Fruit fly (Drosophila melanogaster) whole organism, embryonic: ENCODE measurements around the gene elgi.

Experiments used
- Adf1 ChIP-seq: fragments of 200-800 bp; sonication (Bioruptor generic); IDR thresholded peaks from 2 replicates; pipeline ENCODE4 v1.3.6; 2022; ENCODE audit warnings: missing biosample characterization, missing genetic modification characterization
- Antp ChIP-seq: fragments of 200-800 bp; sonication (Bioruptor generic); optimal IDR thresholded peaks from 3 replicates; lab custom pipeline; 2016; ENCODE audit warnings: missing biosample characterization, missing genetic modification characterization
- Asciz ChIP-seq: fragments of 200-800 bp; sonication (Bioruptor generic); optimal IDR thresholded peaks from 2 replicates; lab custom pipeline; 2017; ENCODE audit warnings: missing biosample characterization, mild to moderate bottlenecking, missing genetic modification characterization, missing genetic modification reagents
- CG10959 ChIP-seq: fragments of 200-800 bp; sonication (Bioruptor generic); IDR thresholded peaks from 2 replicates; pipeline ENCODE4 v1.3.6; 2022; ENCODE audit warnings: missing biosample characterization, missing genetic modification characterization
- CG13894 ChIP-seq: fragments of 200-800 bp; sonication (Bioruptor generic); optimal IDR thresholded peaks from 3 replicates; lab custom pipeline; 2018; ENCODE audit warnings: missing biosample characterization, mild to moderate bottlenecking, missing genetic modification characterization, moderate library complexity
- CG14965 ChIP-seq: fragments of 200-800 bp; sonication (Bioruptor generic); optimal IDR thresholded peaks from 2 replicates; lab custom pipeline; 2016; ENCODE audit warnings: missing biosample characterization, missing genetic modification characterization, borderline replicate concordance
- CG1647 ChIP-seq: fragments of 200-800 bp; sonication (Bioruptor generic); optimal IDR thresholded peaks from 3 replicates; lab custom pipeline; 2016; ENCODE audit warnings: missing biosample characterization, missing genetic modification characterization
- CG16813 ChIP-seq: fragments of 200-800 bp; sonication (Bioruptor generic); IDR thresholded peaks from 3 replicates; pipeline ENCODE4 v1.3.6; 2022; ENCODE audit warnings: missing biosample characterization, missing genetic modification characterization; ENCODE audit not compliant: partially characterized antibody
- CG17328 ChIP-seq: fragments of 200-800 bp; sonication (Bioruptor generic); IDR thresholded peaks from 2 replicates; pipeline ENCODE4 v1.3.6; 2022; ENCODE audit warnings: missing biosample characterization, missing genetic modification characterization
- CG18262 ChIP-seq: fragments of 200-800 bp; optimal IDR thresholded peaks from 3 replicates; lab custom pipeline; 2019; ENCODE audit warnings: missing biosample characterization, mild to moderate bottlenecking, missing genetic modification characterization, moderate library complexity
- CG18619 ChIP-seq: fragments of 200-800 bp; sonication (Bioruptor generic); optimal IDR thresholded peaks from 3 replicates; lab custom pipeline; 2017; ENCODE audit warnings: missing biosample characterization, mild to moderate bottlenecking, missing genetic modification characterization
- CG2712 ChIP-seq: fragments of 200-800 bp; optimal IDR thresholded peaks from 3 replicates; lab custom pipeline; 2019; ENCODE audit warnings: missing biosample characterization, mild to moderate bottlenecking, missing genetic modification characterization, moderate library complexity
- CG31388 ChIP-seq: fragments of 200-800 bp; sonication (Bioruptor generic); optimal IDR thresholded peaks from 2 replicates; lab custom pipeline; 2016; ENCODE audit warnings: missing biosample characterization, missing genetic modification characterization
- CG34224 ChIP-seq: fragments of 200-800 bp; sonication (Bioruptor generic); IDR thresholded peaks from 3 replicates; pipeline ENCODE4 v1.3.6; 2022; ENCODE audit warnings: missing biosample characterization, missing genetic modification characterization; ENCODE audit not compliant: partially characterized antibody
- CG3847 ChIP-seq: fragments of 200-800 bp; sonication (Bioruptor generic); IDR thresholded peaks from 2 replicates; pipeline ENCODE4 v1.3.6; 2022; ENCODE audit warnings: missing biosample characterization, missing genetic modification characterization
- CG4328 ChIP-seq: fragments of 200-800 bp; sonication (Bioruptor generic); optimal IDR thresholded peaks from 3 replicates; lab custom pipeline; 2017; ENCODE audit warnings: missing biosample characterization, missing genetic modification reagents, missing genetic modification characterization
- CG6654 ChIP-seq: fragments of 200-800 bp; sonication (Bioruptor generic); optimal IDR thresholded peaks from 2 replicates; lab custom pipeline; 2017; ENCODE audit warnings: missing biosample characterization, mild to moderate bottlenecking, missing genetic modification characterization
- CG6791 ChIP-seq: fragments of 200-800 bp; sonication (Bioruptor generic); IDR thresholded peaks from 3 replicates; pipeline ENCODE4 v1.3.6; 2022; ENCODE audit warnings: missing biosample characterization, missing genetic modification characterization; ENCODE audit not compliant: partially characterized antibody
- CG7928 ChIP-seq: fragments of 200-800 bp; sonication (Bioruptor generic); optimal IDR thresholded peaks from 2 replicates; lab custom pipeline; 2017; ENCODE audit warnings: missing biosample characterization, mild to moderate bottlenecking, missing genetic modification characterization
- CG8281 ChIP-seq: fragments of 200-800 bp; sonication (Bioruptor generic); optimal IDR thresholded peaks from 2 replicates; lab custom pipeline; 2018; ENCODE audit warnings: missing biosample characterization, mild to moderate bottlenecking, missing genetic modification characterization, moderate library complexity
- CHES-1-like ChIP-seq: fragments of 200-800 bp; sonication (Bioruptor generic); optimal IDR thresholded peaks from 2 replicates; lab custom pipeline; 2016; ENCODE audit warnings: missing biosample characterization, missing genetic modification characterization
- Dek ChIP-seq: fragments of 200-800 bp; sonication (Bioruptor generic); optimal IDR thresholded peaks from 3 replicates; lab custom pipeline; 2019; ENCODE audit warnings: missing biosample characterization, mild to moderate bottlenecking, missing genetic modification characterization, moderate library complexity
- Doc3 ChIP-seq: fragments of 200-800 bp; sonication (Bioruptor generic); IDR thresholded peaks from 3 replicates; pipeline ENCODE4 v1.3.6; 2022; ENCODE audit warnings: missing biosample characterization, missing genetic modification characterization; ENCODE audit not compliant: partially characterized antibody
- Ets97D ChIP-seq: fragments of 200-800 bp; sonication (Bioruptor generic); optimal IDR thresholded peaks from 3 replicates; lab custom pipeline; 2016; ENCODE audit warnings: missing biosample characterization, missing genetic modification characterization
- HHEX ChIP-seq: fragments of 200-800 bp; sonication (Bioruptor generic); optimal IDR thresholded peaks from 3 replicates; lab custom pipeline; 2017; ENCODE audit warnings: missing biosample characterization, mild to moderate bottlenecking, missing genetic modification characterization, missing genetic modification reagents
- Jarid2 ChIP-seq: fragments of 200-800 bp; sonication (Bioruptor generic); optimal IDR thresholded peaks from 3 replicates; lab custom pipeline; 2017; ENCODE audit warnings: mild to moderate bottlenecking, missing biosample characterization, missing genetic modification reagents, missing genetic modification characterization
- Mrtf ChIP-seq: fragments of 200-800 bp; sonication (Bioruptor generic); IDR thresholded peaks from 3 replicates; pipeline ENCODE4 v1.3.6; 2022; ENCODE audit warnings: missing biosample characterization, missing genetic modification characterization
- NFAT ChIP-seq: fragments of 200-800 bp; sonication (Bioruptor generic); IDR thresholded peaks from 2 replicates; pipeline ENCODE4 v1.3.6; 2022; ENCODE audit warnings: missing biosample characterization, missing genetic modification characterization
- Oli ChIP-seq: fragments of 200-800 bp; sonication (Bioruptor generic); optimal IDR thresholded peaks from 2 replicates; lab custom pipeline; 2018; ENCODE audit warnings: missing biosample characterization, mild to moderate bottlenecking, missing genetic modification characterization, moderate library complexity
- Opbp ChIP-seq: fragments of 200-800 bp; sonication (Bioruptor generic); IDR thresholded peaks from 3 replicates; pipeline ENCODE4 v1.3.6; 2022; ENCODE audit warnings: missing biosample characterization, missing genetic modification characterization; ENCODE audit not compliant: partially characterized antibody
- Optix ChIP-seq: fragments of 200-800 bp; sonication (Bioruptor generic); IDR thresholded peaks from 3 replicates; pipeline ENCODE4 v1.3.6; 2022; ENCODE audit warnings: missing biosample characterization, missing genetic modification characterization
- Pdp1 ChIP-seq, 2 experiments: fragments of 200-800 bp; sonication (Bioruptor generic); optimal IDR thresholded peaks; 3 replicates each; lab custom pipeline; 2016; ENCODE audit warnings: missing biosample characterization in 2 of 2, missing genetic modification characterization in 2 of 2, mild to moderate bottlenecking in 1 of 2, moderate library complexity in 1 of 2
- Sin3A ChIP-seq: fragments of >200 bp; optimal IDR thresholded peaks from 2 replicates; lab custom pipeline; 2018
- Stat92E ChIP-seq, 3 experiments: fragments of >200 bp in 2 of 3; fragments of 200-800 bp in 1 of 3; sonication (Bioruptor generic) in 1 of 3; optimal IDR thresholded peaks; 2 replicates each; lab custom pipeline; 2017 to 2019; ENCODE audit warnings: missing biosample characterization in 3 of 3, missing genetic modification characterization in 3 of 3, mild to moderate bottlenecking in 1 of 3, moderate library complexity in 1 of 3
- YL-1 ChIP-seq: fragments of 200-800 bp; sonication (Bioruptor generic); optimal IDR thresholded peaks from 3 replicates; lab custom pipeline; 2017; ENCODE audit warnings: missing biosample characterization, mild to moderate bottlenecking, missing genetic modification characterization
- esg ChIP-seq: fragments of 200-800 bp; sonication (Bioruptor generic); conservative IDR thresholded peaks from 2 replicates; pipeline ENCODE4 v1.3.6; 2022; ENCODE audit warnings: missing biosample characterization, missing genetic modification characterization
- gcm ChIP-seq: fragments of 200-800 bp; sonication (Bioruptor generic); optimal IDR thresholded peaks from 2 replicates; lab custom pipeline; 2019; ENCODE audit warnings: missing biosample characterization, mild to moderate bottlenecking, missing genetic modification characterization, moderate library complexity
- jing ChIP-seq: fragments of 200-800 bp; sonication (Bioruptor generic); optimal IDR thresholded peaks from 2 replicates; lab custom pipeline; 2018; ENCODE audit warnings: missing biosample characterization, mild to moderate bottlenecking, missing genetic modification characterization
- lbe ChIP-seq: fragments of 200-800 bp; sonication (Bioruptor generic); optimal IDR thresholded peaks from 2 replicates; lab custom pipeline; 2016; ENCODE audit warnings: missing biosample characterization, mild to moderate bottlenecking, missing genetic modification characterization
- lola ChIP-seq, 3 experiments: fragments of >200 bp in 2 of 3; fragments of 200-800 bp in 1 of 3; sonication (Bioruptor generic) in 1 of 3; optimal IDR thresholded peaks; 2 replicates each; lab custom pipeline; 2017 to 2019; ENCODE audit warnings: missing biosample characterization in 3 of 3, missing genetic modification characterization in 3 of 3, mild to moderate bottlenecking in 1 of 3, moderate library complexity in 1 of 3
- org-1 ChIP-seq: fragments of 200-800 bp; sonication (Bioruptor generic); optimal IDR thresholded peaks from 2 replicates; lab custom pipeline; 2017; ENCODE audit warnings: missing biosample characterization, missing genetic modification characterization
- phol ChIP-seq: fragments of 200-800 bp; sonication (Bioruptor generic); optimal IDR thresholded peaks from 3 replicates; lab custom pipeline; 2018; ENCODE audit warnings: missing biosample characterization, mild to moderate bottlenecking, missing genetic modification characterization, moderate library complexity
- row ChIP-seq: fragments of 200-800 bp; sonication (Bioruptor generic); IDR thresholded peaks from 3 replicates; pipeline ENCODE4 v1.3.6; 2022; ENCODE audit warnings: missing biosample characterization, missing genetic modification characterization
- sens ChIP-seq: fragments of 200-800 bp; sonication (Bioruptor generic); peaks from one replicate; lab custom pipeline; 2016; ENCODE audit warnings: missing biosample characterization, missing genetic modification characterization
- seq ChIP-seq: fragments of 200-800 bp; sonication (Bioruptor generic); IDR thresholded peaks from 2 replicates; pipeline ENCODE4 v1.3.6; 2022; ENCODE audit warnings: missing biosample characterization, missing genetic modification characterization
- shn ChIP-seq: fragments of 200-800 bp; sonication (Bioruptor generic); optimal IDR thresholded peaks from 3 replicates; lab custom pipeline; 2016; ENCODE audit warnings: missing biosample characterization, missing genetic modification characterization
- slou ChIP-seq: fragments of 200-800 bp; sonication (Bioruptor generic); optimal IDR thresholded peaks from 3 replicates; lab custom pipeline; 2016; ENCODE audit warnings: missing biosample characterization, missing genetic modification characterization
- tna ChIP-seq: fragments of 200-800 bp; sonication (Bioruptor generic); IDR thresholded peaks from 2 replicates; pipeline ENCODE4 v1.3.6; 2022; ENCODE audit warnings: missing biosample characterization, missing genetic modification characterization; ENCODE audit not compliant: partially characterized antibody
- zf30C ChIP-seq: fragments of 200-800 bp; sonication (Bioruptor generic); optimal IDR thresholded peaks from 3 replicates; lab custom pipeline; 2018; ENCODE audit warnings: missing biosample characterization, mild to moderate bottlenecking, missing genetic modification characterization

elgi gene

DNA sequence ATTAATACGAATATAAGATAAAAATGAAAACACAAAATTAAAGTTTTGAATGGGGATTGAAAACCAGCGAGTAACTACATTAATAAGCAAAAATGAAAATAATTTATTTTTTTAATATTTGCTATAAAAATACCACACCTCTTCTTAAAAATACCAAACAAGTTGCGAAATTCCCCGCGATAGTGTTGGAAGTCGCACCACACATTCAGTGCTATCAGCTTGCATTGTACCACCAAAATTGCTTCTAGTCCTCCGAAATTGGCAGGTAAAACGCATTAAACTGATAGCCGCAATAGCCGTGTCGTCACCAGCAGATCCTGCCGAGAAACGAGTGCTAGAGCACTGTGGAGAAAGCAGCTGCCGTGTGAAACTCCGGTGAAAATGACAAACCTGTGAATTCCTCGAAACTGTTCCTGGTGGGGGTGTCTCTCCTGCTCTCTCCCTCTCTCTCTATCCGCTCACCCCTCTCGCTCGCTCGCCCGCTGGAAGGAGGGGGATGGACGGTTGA lies 31.7 kb downstream of the elgi start, which contains the start of gene Hip14 (continued):
- no peak for TF ChIP-seq Antp (GFP tag; lab: Kevin White, UChicago)
- TF ChIP-seq CG31388 (GFP tag; lab: Kevin White, UChicago), result no peak
- 0 out of 3 replicates have a peak, but pooled peaks have one; percentile 39 for TF ChIP-seq row (GFP tag; lab: Robert Waterston, UW)
- no peak for TF ChIP-seq shn (GFP tag; lab: Kevin White, UChicago)
- TF ChIP-seq slou (GFP tag; lab: Kevin White, UChicago), result no peak
- no peak for TF ChIP-seq Mrtf
- TF ChIP-seq CG1647 (GFP tag; lab: Kevin White, UChicago), result peak; percentile 21
- TF ChIP-seq Oli (tag; lab: Kevin White, UChicago), result no peak
- TF ChIP-seq phol, result peak; percentile 37
- no peak for TF ChIP-seq jing (GFP tag; lab: Kevin White, UChicago)
- TF ChIP-seq CG17328 (GFP tag; lab: Robert Waterston, UW), result 0 out of 2 replicates have a peak, but pooled peaks have one; percentile 8
- no peak for TF ChIP-seq Dek (tag; lab: Kevin White, UChicago)
- TF ChIP-seq zf30C (GFP tag; lab: Kevin White, UChicago), result no peak
- no peak for TF ChIP-seq Jarid2 (GFP tag; lab: Kevin White, UChicago)
- TF ChIP-seq CG3847 (GFP tag; lab: Robert Waterston, UW), result 0 out of 2 replicates have a peak, but pooled peaks have one; percentile 14
- TF ChIP-seq CG2712, result peak; percentile 22
- no peak for TF ChIP-seq NFAT (GFP tag; lab: Robert Waterston, UW)
- peak in 1 of 3 experiments; percentile 62 for TF ChIP-seq Stat92E (GFP tag; optimal IDR thresholded peaks at IDR 0.05; lab: Kevin White, UChicago)
- TF ChIP-seq CG4328, result no peak
- TF ChIP-seq CG13894 (tag; lab: Kevin White, UChicago), result no peak
- peak in 1 of 2 experiments; percentile 49 for TF ChIP-seq Pdp1 (GFP tag; optimal IDR thresholded peaks at IDR 0.05; lab: Kevin White, UChicago)
- no peak for TF ChIP-seq CG8281
- no peak for TF ChIP-seq CG14965 (GFP tag; lab: Kevin White, UChicago)
- peak; percentile 10 for TF ChIP-seq lbe (GFP tag; lab: Kevin White, UChicago)
- TF ChIP-seq seq (GFP tag; lab: Robert Waterston, UW), result peak; percentile 77
- TF ChIP-seq CG34224 (GFP tag; lab: Robert Waterston, UW), result 0 out of 3 replicates have a peak, but pooled peaks have one; percentile 30
- TF ChIP-seq org-1 (GFP tag; lab: Kevin White, UChicago), result peak; percentile 17
- no peak for TF ChIP-seq tna (GFP tag; lab: Robert Waterston, UW)
- peak; percentile 84 for TF ChIP-seq YL-1 (GFP tag; lab: Kevin White, UChicago)
- TF ChIP-seq CG16813, result no peak
- TF ChIP-seq esg (GFP tag; lab: Robert Waterston, UW), result no peak
- peak in 1 of 3 experiments; percentile 25 for TF ChIP-seq lola (GFP tag; optimal IDR thresholded peaks at IDR 0.05; lab: Kevin White, UChicago)
- peak; percentile 46 for TF ChIP-seq Ets97D (GFP tag; lab: Kevin White, UChicago)
- TF ChIP-seq CG18262 (tag; lab: Kevin White, UChicago), result peak; percentile 32
- TF ChIP-seq CG7928 (GFP tag; lab: Kevin White, UChicago), result no peak
- TF ChIP-seq CG6654, result no peak
- peak; percentile 50 for TF ChIP-seq Sin3A (lab: Kevin White, UChicago)
- TF ChIP-seq Doc3, result peak; percentile 41; the same call in 1 of the 3 replicates
- no peak for TF ChIP-seq Optix
- TF ChIP-seq CHES-1-like (GFP tag; lab: Kevin White, UChicago), result no peak
- no peak for TF ChIP-seq HHEX (GFP tag; lab: Kevin White, UChicago)
- TF ChIP-seq CG10959, result no peak
- TF ChIP-seq Opbp (GFP tag; lab: Robert Waterston, UW), result no peak; the same call in 2 of the 3 replicates
- peak; percentile 16; the same call in 1 of the 2 replicates for TF ChIP-seq Adf1 (GFP tag; lab: Robert Waterston, UW)
- TF ChIP-seq gcm (GFP tag; lab: Kevin White, UChicago), result no peak
- TF ChIP-seq Asciz (GFP tag; lab: Kevin White, UChicago), result no peak
- 0 out of 3 replicates have a peak, but pooled peaks have one; percentile 46 for TF ChIP-seq CG6791 (GFP tag; lab: Robert Waterston, UW)
- peak; percentile 86 for TF ChIP-seq sens (GFP tag; lab: Kevin White, UChicago)
- TF ChIP-seq CG18619 (GFP tag; lab: Kevin White, UChicago), result no peak
